Fruit fly (Drosophila melanogaster) whole organism, embryonic: ENCODE results near the gene CG31816.

Source experiments
- Atf3 ChIP-seq: fragments of 200-800 bp; sonication (Bioruptor generic); optimal IDR thresholded peaks from 3 replicates; lab custom pipeline; 2016; ENCODE audit warnings: missing biosample characterization, missing genetic modification characterization
- CG10543 ChIP-seq: fragments of 200-800 bp; sonication (Bioruptor generic); optimal IDR thresholded peaks from 3 replicates; lab custom pipeline; 2017; ENCODE audit warnings: missing biosample characterization, mild to moderate bottlenecking, missing genetic modification characterization, moderate library complexity
- CG11456 ChIP-seq: fragments of 200-800 bp; sonication (Bioruptor generic); IDR thresholded peaks from 3 replicates; pipeline ENCODE4 v1.3.6; 2022; ENCODE audit warnings: missing biosample characterization, missing genetic modification characterization
- CG11695 ChIP-seq: fragments of 200-800 bp; sonication (Bioruptor generic); IDR thresholded peaks from 3 replicates; pipeline ENCODE4 v1.3.6; 2022; ENCODE audit warnings: missing biosample characterization, missing genetic modification characterization
- CG11723 ChIP-seq: fragments of 200-800 bp; sonication (Bioruptor generic); optimal IDR thresholded peaks from 2 replicates; lab custom pipeline; 2017; ENCODE audit warnings: missing biosample characterization, mild to moderate bottlenecking, missing genetic modification characterization
- CG12391 ChIP-seq: fragments of 200-800 bp; sonication (Bioruptor generic); optimal IDR thresholded peaks from 3 replicates; lab custom pipeline; 2018; ENCODE audit warnings: missing biosample characterization, mild to moderate bottlenecking, missing genetic modification characterization, moderate library complexity
- CG1602 ChIP-seq: fragments of 200-800 bp; sonication (Bioruptor generic); optimal IDR thresholded peaks from 3 replicates; lab custom pipeline; 2016; ENCODE audit warnings: missing biosample characterization, missing genetic modification characterization
- CG17802 ChIP-seq: fragments of 200-800 bp; sonication (Bioruptor generic); optimal IDR thresholded peaks from 2 replicates; lab custom pipeline; 2018; ENCODE audit warnings: missing biosample characterization, mild to moderate bottlenecking, missing genetic modification characterization, moderate library complexity
- CG3163 ChIP-seq: fragments of 200-800 bp; sonication (Bioruptor generic); optimal IDR thresholded peaks from 3 replicates; lab custom pipeline; 2016; ENCODE audit warnings: missing biosample characterization, missing genetic modification characterization
- CG32772 ChIP-seq: fragments of 200-800 bp; sonication (Bioruptor generic); IDR thresholded peaks from 2 replicates; pipeline ENCODE4 v1.3.6; 2022; ENCODE audit warnings: missing biosample characterization, missing genetic modification characterization
- CG4328 ChIP-seq: fragments of 200-800 bp; sonication (Bioruptor generic); optimal IDR thresholded peaks from 3 replicates; lab custom pipeline; 2017; ENCODE audit warnings: missing biosample characterization, missing genetic modification reagents, missing genetic modification characterization
- CG4617 ChIP-seq: fragments of 200-800 bp; sonication (Bioruptor generic); optimal IDR thresholded peaks from 3 replicates; lab custom pipeline; 2016; ENCODE audit warnings: missing biosample characterization, missing genetic modification characterization, borderline replicate concordance
- CG6791 ChIP-seq: fragments of 200-800 bp; sonication (Bioruptor generic); IDR thresholded peaks from 3 replicates; pipeline ENCODE4 v1.3.6; 2022; ENCODE audit warnings: missing biosample characterization, missing genetic modification characterization; ENCODE audit not compliant: partially characterized antibody
- CG7745 ChIP-seq: fragments of 200-800 bp; sonication (Bioruptor generic); optimal IDR thresholded peaks from 2 replicates; lab custom pipeline; 2018; ENCODE audit warnings: missing biosample characterization, mild to moderate bottlenecking, missing genetic modification characterization, moderate library complexity
- CG8944 ChIP-seq: fragments of 200-800 bp; sonication (Bioruptor generic); optimal IDR thresholded peaks from 3 replicates; lab custom pipeline; 2016; ENCODE audit warnings: missing biosample characterization, missing genetic modification characterization
- CG9797 ChIP-seq: fragments of 200-800 bp; sonication (Bioruptor generic); optimal IDR thresholded peaks from 3 replicates; lab custom pipeline; 2018; ENCODE audit warnings: missing biosample characterization, mild to moderate bottlenecking, missing genetic modification characterization
- Chrac-16 ChIP-seq: fragments of 200-800 bp; sonication (Bioruptor generic); optimal IDR thresholded peaks from 3 replicates; lab custom pipeline; 2016; ENCODE audit warnings: missing biosample characterization, missing genetic modification characterization
- Dek ChIP-seq: fragments of 200-800 bp; sonication (Bioruptor generic); optimal IDR thresholded peaks from 3 replicates; lab custom pipeline; 2019; ENCODE audit warnings: missing biosample characterization, mild to moderate bottlenecking, missing genetic modification characterization, moderate library complexity
- Fer1 ChIP-seq: fragments of 200-800 bp; sonication (Bioruptor generic); optimal IDR thresholded peaks from 2 replicates; lab custom pipeline; 2017; ENCODE audit warnings: missing biosample characterization, mild to moderate bottlenecking, missing genetic modification characterization
- Fer3 ChIP-seq: fragments of 200-800 bp; sonication (Bioruptor generic); optimal IDR thresholded peaks from 2 replicates; lab custom pipeline; 2018; ENCODE audit warnings: missing biosample characterization, mild to moderate bottlenecking, missing genetic modification characterization, moderate library complexity
- H2.0 ChIP-seq: fragments of 200-800 bp; sonication (Bioruptor generic); IDR thresholded peaks from 2 replicates; pipeline ENCODE4 v1.3.6; 2022; ENCODE audit warnings: missing biosample characterization, missing genetic modification characterization
- HLH54F ChIP-seq: fragments of 200-800 bp; sonication (Bioruptor generic); optimal IDR thresholded peaks from 3 replicates; lab custom pipeline; 2016; ENCODE audit warnings: missing biosample characterization, missing genetic modification characterization
- Hand ChIP-seq: fragments of 200-800 bp; sonication (Bioruptor generic); optimal IDR thresholded peaks from 2 replicates; lab custom pipeline; 2017; ENCODE audit warnings: mild to moderate bottlenecking, missing biosample characterization, missing genetic modification reagents, missing genetic modification characterization
- Hr39 ChIP-seq: fragments of >200 bp; optimal IDR thresholded peaks from 2 replicates; lab custom pipeline; 2017
- Hr51 ChIP-seq, 2 experiments: fragments of 200-800 bp; sonication (Bioruptor generic); optimal IDR thresholded peaks; 2 replicates in 1 of 2; 3 replicates in 1 of 2; lab custom pipeline; 2016 to 2018; ENCODE audit warnings: missing biosample characterization in 2 of 2, missing genetic modification characterization in 2 of 2, mild to moderate bottlenecking in 1 of 2, moderate library complexity in 1 of 2
- Hr78 ChIP-seq, 2 experiments: fragments of 200-800 bp in 1 of 2; fragments of >200 bp in 1 of 2; sonication (Bioruptor generic) in 1 of 2; optimal IDR thresholded peaks; 2 replicates each; lab custom pipeline; 2017 to 2019; ENCODE audit warnings: missing biosample characterization in 2 of 2, missing genetic modification characterization in 2 of 2, mild to moderate bottlenecking in 1 of 2, moderate library complexity in 1 of 2
- MBD-R2 ChIP-seq: fragments of 200-800 bp; sonication (Bioruptor generic); IDR thresholded peaks from 2 replicates; pipeline ENCODE4 v1.3.6; 2022; ENCODE audit warnings: missing biosample characterization, missing genetic modification characterization
- Neu2 ChIP-seq: fragments of 200-800 bp; sonication (Bioruptor generic); optimal IDR thresholded peaks from 3 replicates; lab custom pipeline; 2016; ENCODE audit warnings: missing biosample characterization, missing genetic modification characterization, borderline replicate concordance
- Usf ChIP-seq: fragments of 200-800 bp; sonication (Bioruptor generic); optimal IDR thresholded peaks from 2 replicates; lab custom pipeline; 2017; ENCODE audit warnings: missing genotype, missing biosample characterization, missing genetic modification characterization
- bbx ChIP-seq: fragments of 200-800 bp; sonication (Bioruptor generic); IDR thresholded peaks from 2 replicates; pipeline ENCODE4 v1.3.6; 2022; ENCODE audit warnings: missing biosample characterization, missing genetic modification characterization; ENCODE audit not compliant: partially characterized antibody
- bcd ChIP-seq: fragments of 200-800 bp; sonication (Bioruptor generic); optimal IDR thresholded peaks from 2 replicates; lab custom pipeline; 2017; ENCODE audit warnings: missing biosample characterization, mild to moderate bottlenecking, missing genetic modification characterization
- danr ChIP-seq: fragments of 200-800 bp; sonication (Bioruptor generic); IDR thresholded peaks from 2 replicates; pipeline ENCODE4 v1.3.6; 2022; ENCODE audit warnings: missing biosample characterization, missing genetic modification characterization
- emc ChIP-seq: fragments of 200-800 bp; sonication (Bioruptor generic); optimal IDR thresholded peaks from 2 replicates; lab custom pipeline; 2016; ENCODE audit warnings: missing biosample characterization, missing genetic modification characterization
- fd102C ChIP-seq: fragments of 200-800 bp; sonication (Bioruptor generic); optimal IDR thresholded peaks from 2 replicates; lab custom pipeline; 2018; ENCODE audit warnings: missing biosample characterization, mild to moderate bottlenecking, missing genetic modification characterization, moderate library complexity
- ftz-f1 ChIP-seq: fragments of 200-800 bp; sonication (Bioruptor generic); optimal IDR thresholded peaks from 2 replicates; lab custom pipeline; 2016; ENCODE audit warnings: missing biosample characterization, missing genetic modification characterization
- gro ChIP-seq: fragments of 200-800 bp; sonication (Bioruptor generic); optimal IDR thresholded peaks from 2 replicates; lab custom pipeline; 2016; ENCODE audit warnings: missing biosample characterization, missing genetic modification characterization
- gsb ChIP-seq: fragments of 200-800 bp; sonication (Bioruptor generic); IDR thresholded peaks from 2 replicates; pipeline ENCODE4 v1.3.6; 2022; ENCODE audit warnings: missing biosample characterization, missing genetic modification characterization
- gsb-n ChIP-seq: fragments of 200-800 bp; sonication (Bioruptor generic); optimal IDR thresholded peaks from 3 replicates; lab custom pipeline; 2018; ENCODE audit warnings: missing biosample characterization, mild to moderate bottlenecking, missing genetic modification characterization
- her ChIP-seq: fragments of 200-800 bp; sonication (Bioruptor generic); optimal IDR thresholded peaks from 2 replicates; lab custom pipeline; 2016; ENCODE audit warnings: missing biosample characterization, missing genetic modification characterization
- lola ChIP-seq, 3 experiments: fragments of >200 bp in 2 of 3; fragments of 200-800 bp in 1 of 3; sonication (Bioruptor generic) in 1 of 3; optimal IDR thresholded peaks; 2 replicates each; lab custom pipeline; 2017 to 2019; ENCODE audit warnings: missing biosample characterization in 3 of 3, missing genetic modification characterization in 3 of 3, mild to moderate bottlenecking in 1 of 3, moderate library complexity in 1 of 3
- pb ChIP-seq: fragments of 200-800 bp; sonication (Bioruptor generic); optimal IDR thresholded peaks from 3 replicates; lab custom pipeline; 2016; ENCODE audit warnings: missing biosample characterization, missing genetic modification characterization
- pfk ChIP-seq: fragments of 200-800 bp; sonication (Bioruptor generic); optimal IDR thresholded peaks from 2 replicates; lab custom pipeline; 2018; ENCODE audit warnings: missing biosample characterization, mild to moderate bottlenecking, missing genetic modification characterization, moderate library complexity
- pnt ChIP-seq: fragments of 200-800 bp; sonication (Bioruptor generic); optimal IDR thresholded peaks from 3 replicates; lab custom pipeline; 2016; ENCODE audit warnings: missing biosample characterization, missing genetic modification characterization
- stc ChIP-seq: fragments of 200-800 bp; sonication (Bioruptor generic); IDR thresholded peaks from 2 replicates; pipeline ENCODE4 v1.3.6; 2022; ENCODE audit warnings: missing biosample characterization, missing genetic modification characterization
- tap ChIP-seq: fragments of 200-800 bp; optimal IDR thresholded peaks from 3 replicates; lab custom pipeline; 2019; ENCODE audit warnings: missing biosample characterization, mild to moderate bottlenecking, missing genetic modification characterization, moderate library complexity
- tna ChIP-seq: fragments of 200-800 bp; sonication (Bioruptor generic); IDR thresholded peaks from 2 replicates; pipeline ENCODE4 v1.3.6; 2022; ENCODE audit warnings: missing biosample characterization, missing genetic modification characterization; ENCODE audit not compliant: partially characterized antibody
- toy ChIP-seq: fragments of 200-800 bp; sonication (Bioruptor generic); IDR thresholded peaks from 2 replicates; pipeline ENCODE4 v1.3.6; 2022; ENCODE audit warnings: missing biosample characterization, missing genetic modification characterization
- wor ChIP-seq: fragments of 200-800 bp; sonication (Bioruptor generic); IDR thresholded peaks from 2 replicates; pipeline ENCODE4 v1.3.6; 2022; ENCODE audit warnings: missing biosample characterization, missing genetic modification characterization
- zen2 ChIP-seq: fragments of 200-800 bp; sonication (Bioruptor generic); IDR thresholded peaks from 3 replicates; pipeline ENCODE4 v1.3.6; 2022; ENCODE audit warnings: missing biosample characterization, missing genetic modification characterization; ENCODE audit not compliant: partially characterized antibody

The CG31816 gene

DNA sequence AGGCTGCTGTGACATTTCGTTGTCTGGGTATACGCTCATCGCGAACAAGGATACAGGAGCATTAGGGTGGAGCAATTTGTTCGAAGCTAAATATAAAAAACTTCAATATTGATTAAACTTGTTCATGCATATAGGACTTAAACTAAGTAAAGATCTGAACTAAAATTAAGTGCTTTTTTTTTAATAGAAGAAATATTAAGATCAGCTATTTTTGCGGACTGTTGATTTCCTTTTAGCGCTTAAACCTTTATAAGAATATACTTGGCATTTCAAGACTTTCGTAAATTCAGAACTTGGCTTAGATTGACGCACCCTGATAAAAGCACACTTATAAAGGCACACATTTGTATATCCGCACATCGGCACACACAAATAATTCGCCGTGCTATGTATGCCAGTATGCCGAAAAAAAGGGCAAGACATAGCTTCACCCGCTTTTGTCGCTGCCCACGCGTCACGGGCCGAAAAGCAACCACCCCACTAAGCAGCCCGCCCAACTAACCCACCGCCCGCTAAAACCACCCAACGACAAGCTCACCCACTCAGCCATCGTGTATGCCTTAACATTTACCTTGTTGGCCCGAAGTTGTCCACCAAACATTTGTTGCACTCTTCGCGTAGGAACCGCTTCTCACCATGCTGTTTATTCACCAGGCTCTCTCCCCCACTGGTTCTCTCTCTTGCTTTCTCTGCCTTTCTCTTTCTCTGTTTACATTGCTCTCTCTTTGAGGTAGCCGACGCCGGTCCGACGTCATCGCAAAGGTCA, 5.5 kb downstream of the CG31816 start (continued):
- TF ChIP-seq zen2 = no peak
- no peak for TF ChIP-seq gro (GFP tag; lab: Kevin White, UChicago)
- no peak for TF ChIP-seq CG1602 (GFP tag; lab: Kevin White, UChicago)
- TF ChIP-seq Hr51 (GFP tag; optimal IDR thresholded peaks at IDR 0.05; lab: Kevin White, UChicago) = peak in 1 of 2 experiments; percentile 55
- no peak for TF ChIP-seq CG11456 (GFP tag; lab: Robert Waterston, UW)
- TF ChIP-seq Fer1 (GFP tag; lab: Kevin White, UChicago) = peak; percentile 92
- TF ChIP-seq emc (GFP tag; lab: Kevin White, UChicago) = no peak
- peak; percentile 74 for TF ChIP-seq Dek (tag; lab: Kevin White, UChicago)
- no peak for TF ChIP-seq Hr39 (lab: Kevin White, UChicago)
- TF ChIP-seq CG4617 = no peak
- no peak for TF ChIP-seq toy (GFP tag; lab: Robert Waterston, UW)
- TF ChIP-seq CG17802 (tag; lab: Kevin White, UChicago) = no peak
- no peak for TF ChIP-seq wor (GFP tag; lab: Robert Waterston, UW)
- peak; percentile 25 for TF ChIP-seq tap (tag; lab: Kevin White, UChicago)
- no peak for TF ChIP-seq MBD-R2 (GFP tag; lab: Robert Waterston, UW)
- no peak for TF ChIP-seq pnt (GFP tag; lab: Kevin White, UChicago)
- peak; percentile 90 for TF ChIP-seq Hand (GFP tag; lab: Kevin White, UChicago)
- TF ChIP-seq Chrac-16 (GFP tag; lab: Kevin White, UChicago) = no peak
- no peak for TF ChIP-seq CG9797 (GFP tag; lab: Kevin White, UChicago)
- TF ChIP-seq lola (GFP tag; optimal IDR thresholded peaks at IDR 0.05; lab: Kevin White, UChicago) = no peak
- TF ChIP-seq gsb-n = no peak
- no peak for TF ChIP-seq tna (GFP tag; lab: Robert Waterston, UW)
- no peak for TF ChIP-seq Neu2 (GFP tag; lab: Kevin White, UChicago)
- TF ChIP-seq CG10543 (GFP tag; lab: Kevin White, UChicago) = peak; percentile 81
- TF ChIP-seq CG11723 (GFP tag; lab: Kevin White, UChicago) = no peak
- no peak for TF ChIP-seq CG32772 (GFP tag; lab: Robert Waterston, UW)
- peak; percentile 73 for TF ChIP-seq CG11695
- no peak for TF ChIP-seq Atf3 (GFP tag; lab: Kevin White, UChicago)
- no peak for TF ChIP-seq stc
- no peak for TF ChIP-seq pfk (GFP tag; lab: Kevin White, UChicago)
- peak in 1 of 2 experiments; percentile 88 for TF ChIP-seq Hr78 (GFP tag; optimal IDR thresholded peaks at IDR 0.05; lab: Kevin White, UChicago)
- TF ChIP-seq gsb (GFP tag; lab: Robert Waterston, UW) = no peak
- peak; percentile 74 for TF ChIP-seq CG3163 (GFP tag; lab: Kevin White, UChicago)
- no peak; the same call in 1 of the 2 replicates for TF ChIP-seq bbx (GFP tag; lab: Robert Waterston, UW)
- TF ChIP-seq H2.0 (GFP tag; lab: Robert Waterston, UW) = no peak
- TF ChIP-seq Fer3 = peak; percentile 75
- no peak for TF ChIP-seq CG6791
- TF ChIP-seq ftz-f1 (GFP tag; lab: Kevin White, UChicago) = no peak
- peak; percentile 35 for TF ChIP-seq HLH54F
- no peak for TF ChIP-seq pb (GFP tag; lab: Kevin White, UChicago)
- TF ChIP-seq CG12391 (tag; lab: Kevin White, UChicago) = peak; percentile 64
- TF ChIP-seq CG4328 (GFP tag; lab: Kevin White, UChicago) = peak; percentile 38
- no peak for TF ChIP-seq Usf (GFP tag; lab: Kevin White, UChicago)
- no peak for TF ChIP-seq her (GFP tag; lab: Kevin White, UChicago)
- no peak for TF ChIP-seq CG8944 (GFP tag; lab: Kevin White, UChicago)
- TF ChIP-seq bcd (GFP tag; lab: Kevin White, UChicago) = peak; percentile 36
- no peak for TF ChIP-seq CG7745 (tag; lab: Kevin White, UChicago)
- TF ChIP-seq danr = no peak
- TF ChIP-seq fd102C (GFP tag; lab: Kevin White, UChicago) = no peak
